Worm (Caenorhabditis elegans): ENCODE measurements around the gene nhr-140.

The nhr-140 gene

ce11 chrV:6993999-6994398 is 4.5 kb upstream of the nhr-140 start:
- no peak for TF ChIP-seq flt-1 (GFP tag; IDR thresholded peaks at IDR 0.05)
- no peak for TF ChIP-seq B0310.2 (tag; optimal IDR thresholded peaks at IDR 0.05)
- TF ChIP-seq hnd-1 (tag; optimal IDR thresholded peaks at IDR 0.05): no peak
- TF ChIP-seq F13C5.2 (tag; optimal IDR thresholded peaks at IDR 0.05): no peak
- no peak for TF ChIP-seq tbx-37 (GFP tag; conservative IDR thresholded peaks at IDR 0.05)
- no peak for TF ChIP-seq ceh-36 (tag; optimal IDR thresholded peaks at IDR 0.05)
- no peak for TF ChIP-seq ceh-13 (GFP tag; optimal IDR thresholded peaks at IDR 0.05)
- no peak for TF ChIP-seq scrt-1 (GFP tag; IDR thresholded peaks at IDR 0.05)
- no peak for TF ChIP-seq hmg-4 (GFP tag; optimal IDR thresholded peaks at IDR 0.05)
- no peak for TF ChIP-seq hmbx-1 (tag; optimal IDR thresholded peaks at IDR 0.05)
- TF ChIP-seq ets-7 (tag; optimal IDR thresholded peaks at IDR 0.05): no peak
- TF ChIP-seq ama-1 (optimal IDR thresholded peaks at IDR 0.05): no peak
- TF ChIP-seq tra-4 (tag; optimal IDR thresholded peaks at IDR 0.05): no peak
- TF ChIP-seq pes-1 (GFP tag; IDR thresholded peaks at IDR 0.05): no peak
- TF ChIP-seq aly-1 (tag; optimal IDR thresholded peaks at IDR 0.05): no peak

- TF ChIP-seq scrt-1 (GFP tag; IDR thresholded peaks at IDR 0.05) (no peak), aly-1 (tag; optimal IDR thresholded peaks at IDR 0.05) (no peak)
Observed at ce11 chrV:6991771-6992170, 2.3 kb upstream of the nhr-140 start, which contains the start of gene nhr-162. nhr-162 (minus strand) TSS chrV:6991871.

- TF ChIP-seq ets-7 (tag; optimal IDR thresholded peaks at IDR 0.05) (no peak), ceh-13 (GFP tag; optimal IDR thresholded peaks at IDR 0.05) (no peak), B0310.2 (tag; optimal IDR thresholded peaks at IDR 0.05) (no peak), pes-1 (GFP tag; IDR thresholded peaks at IDR 0.05) (no peak), hnd-1 (tag; optimal IDR thresholded peaks at IDR 0.05) (no peak), scrt-1 (GFP tag; IDR thresholded peaks at IDR 0.05) (no peak), flt-1 (GFP tag; IDR thresholded peaks at IDR 0.05) (no peak), ceh-36 (tag; optimal IDR thresholded peaks at IDR 0.05) (no peak), F13C5.2 (tag; optimal IDR thresholded peaks at IDR 0.05) (no peak), tra-4 (tag; optimal IDR thresholded peaks at IDR 0.05) (no peak), sea-1 (GFP tag; conservative IDR thresholded peaks at IDR 0.05) (no peak), ama-1 (optimal IDR thresholded peaks at IDR 0.05) (no peak), hmbx-1 (tag; optimal IDR thresholded peaks at IDR 0.05) (no peak)
Observed at ce11 chrV:6987673-6988072, 1.8 kb downstream of the nhr-140 start, which contains the start of gene nhr-139. nhr-139 (minus strand) TSS chrV:6987773.

ce11 chrV:6985943-6986342 is 3.5 kb downstream of the nhr-140 start, which contains the start of gene nhr-163:
nhr-163 (minus strand) TSS chrV:6986043.
- TF ChIP-seq tbx-37 (GFP tag; conservative IDR thresholded peaks at IDR 0.05) (no peak), hnd-1 (tag; optimal IDR thresholded peaks at IDR 0.05) (no peak)

ce11 chrV:6982813-6983212 is 6.7 kb downstream of the nhr-140 start, which contains the start of gene nhr-161:
nhr-161 (minus strand) TSS chrV:6982913.
- no peak for TF ChIP-seq B0310.2 (tag; optimal IDR thresholded peaks at IDR 0.05)
- no peak for TF ChIP-seq aly-1 (tag; optimal IDR thresholded peaks at IDR 0.05)
- no peak for TF ChIP-seq tra-4 (tag; optimal IDR thresholded peaks at IDR 0.05)
- no peak for TF ChIP-seq flt-1 (GFP tag; IDR thresholded peaks at IDR 0.05)
- TF ChIP-seq ama-1 (optimal IDR thresholded peaks at IDR 0.05): no peak
- TF ChIP-seq hnd-1 (tag; optimal IDR thresholded peaks at IDR 0.05): no peak
- no peak for TF ChIP-seq scrt-1 (GFP tag; IDR thresholded peaks at IDR 0.05)
- no peak for TF ChIP-seq tbx-11 (GFP tag; IDR thresholded peaks at IDR 0.05)
- no peak for TF ChIP-seq F13C5.2 (tag; optimal IDR thresholded peaks at IDR 0.05)
- TF ChIP-seq sea-1 (GFP tag; conservative IDR thresholded peaks at IDR 0.05): no peak
- no peak for TF ChIP-seq hmbx-1 (tag; optimal IDR thresholded peaks at IDR 0.05)
- no peak for TF ChIP-seq ceh-13 (GFP tag; optimal IDR thresholded peaks at IDR 0.05)
- TF ChIP-seq pes-1 (GFP tag; IDR thresholded peaks at IDR 0.05): no peak
- no peak for TF ChIP-seq ceh-36 (tag; optimal IDR thresholded peaks at IDR 0.05)
- TF ChIP-seq hmg-4 (GFP tag; optimal IDR thresholded peaks at IDR 0.05): no peak

- TF ChIP-seq hmbx-1 (tag; optimal IDR thresholded peaks at IDR 0.05): no peak
- no peak for TF ChIP-seq tbx-11 (GFP tag; IDR thresholded peaks at IDR 0.05)
- no peak for TF ChIP-seq ceh-36 (tag; optimal IDR thresholded peaks at IDR 0.05)
- TF ChIP-seq tra-4 (tag; optimal IDR thresholded peaks at IDR 0.05): no peak
- TF ChIP-seq ama-1 (optimal IDR thresholded peaks at IDR 0.05): no peak
- no peak for TF ChIP-seq ceh-13 (GFP tag; optimal IDR thresholded peaks at IDR 0.05)
- no peak for TF ChIP-seq tbx-37 (GFP tag; conservative IDR thresholded peaks at IDR 0.05)
- TF ChIP-seq F13C5.2 (tag; optimal IDR thresholded peaks at IDR 0.05): no peak
- TF ChIP-seq flt-1 (GFP tag; IDR thresholded peaks at IDR 0.05): no peak
- no peak for TF ChIP-seq ets-7 (tag; optimal IDR thresholded peaks at IDR 0.05)
- TF ChIP-seq aly-1 (tag; optimal IDR thresholded peaks at IDR 0.05): no peak
- no peak for TF ChIP-seq hnd-1 (tag; optimal IDR thresholded peaks at IDR 0.05)
- no peak for TF ChIP-seq pes-1 (GFP tag; IDR thresholded peaks at IDR 0.05)
- no peak for TF ChIP-seq B0310.2 (tag; optimal IDR thresholded peaks at IDR 0.05)
Observed at ce11 chrV:6979019-6979418, 10.5 kb downstream of the nhr-140 start, which contains the start of gene sre-12. sre-12 (minus strand) TSS chrV:6979119.

- TF ChIP-seq tra-4 (tag; optimal IDR thresholded peaks at IDR 0.05) (no peak), scrt-1 (GFP tag; IDR thresholded peaks at IDR 0.05) (no peak), ets-7 (tag; optimal IDR thresholded peaks at IDR 0.05) (no peak), B0310.2 (tag; optimal IDR thresholded peaks at IDR 0.05) (no peak), F13C5.2 (tag; optimal IDR thresholded peaks at IDR 0.05) (no peak), hnd-1 (tag; optimal IDR thresholded peaks at IDR 0.05) (no peak), flt-1 (GFP tag; IDR thresholded peaks at IDR 0.05) (no peak), tbx-37 (GFP tag; conservative IDR thresholded peaks at IDR 0.05) (no peak), hmbx-1 (tag; optimal IDR thresholded peaks at IDR 0.05) (no peak), ama-1 (optimal IDR thresholded peaks at IDR 0.05) (no peak), hmg-4 (GFP tag; optimal IDR thresholded peaks at IDR 0.05) (no peak)
Observed at ce11 chrV:6976047-6976446, 13.4 kb downstream of the nhr-140 start, which contains the start of gene srx-16. srx-16 (plus strand) TSS chrV:6976347.

ce11 chrV:6971567-6971966 is 17.9 kb downstream of the nhr-140 start, which contains the start of gene srx-59:
srx-59 (plus strand) TSS chrV:6971867.
- TF ChIP-seq sea-1 (GFP tag; conservative IDR thresholded peaks at IDR 0.05) (no peak), B0310.2 (tag; optimal IDR thresholded peaks at IDR 0.05) (no peak), ceh-13 (GFP tag; optimal IDR thresholded peaks at IDR 0.05) (no peak), hmg-4 (GFP tag; optimal IDR thresholded peaks at IDR 0.05) (no peak), F13C5.2 (tag; optimal IDR thresholded peaks at IDR 0.05) (no peak), tbx-11 (GFP tag; IDR thresholded peaks at IDR 0.05) (no peak), hnd-1 (tag; optimal IDR thresholded peaks at IDR 0.05) (no peak), scrt-1 (GFP tag; IDR thresholded peaks at IDR 0.05) (no peak), ets-7 (tag; optimal IDR thresholded peaks at IDR 0.05) (no peak), hmbx-1 (tag; optimal IDR thresholded peaks at IDR 0.05) (no peak), ceh-36 (tag; optimal IDR thresholded peaks at IDR 0.05) (no peak), aly-1 (tag; optimal IDR thresholded peaks at IDR 0.05) (no peak), pes-1 (GFP tag; IDR thresholded peaks at IDR 0.05) (no peak), tbx-37 (GFP tag; conservative IDR thresholded peaks at IDR 0.05) (no peak), ama-1 (optimal IDR thresholded peaks at IDR 0.05) (no peak)

Measured in whole organism, early embryonic.